Fruit fly (Drosophila melanogaster) whole organism, adult: Measurements from ENCODE around the gene CG31538.

ENCODE experiments used
- CG7045 ChIP-seq: fragments of 200-800 bp; sonication (Bioruptor generic); optimal IDR thresholded peaks from 2 replicates; lab custom pipeline; 2017; ENCODE audit warnings: missing biosample characterization, mild to moderate bottlenecking, missing genetic modification characterization
- Hr96 ChIP-seq: fragments of 200-800 bp; sonication (Bioruptor generic); optimal IDR thresholded peaks from 2 replicates; lab custom pipeline; 2016; ENCODE audit warnings: missing biosample characterization, missing genetic modification characterization

DNA sequence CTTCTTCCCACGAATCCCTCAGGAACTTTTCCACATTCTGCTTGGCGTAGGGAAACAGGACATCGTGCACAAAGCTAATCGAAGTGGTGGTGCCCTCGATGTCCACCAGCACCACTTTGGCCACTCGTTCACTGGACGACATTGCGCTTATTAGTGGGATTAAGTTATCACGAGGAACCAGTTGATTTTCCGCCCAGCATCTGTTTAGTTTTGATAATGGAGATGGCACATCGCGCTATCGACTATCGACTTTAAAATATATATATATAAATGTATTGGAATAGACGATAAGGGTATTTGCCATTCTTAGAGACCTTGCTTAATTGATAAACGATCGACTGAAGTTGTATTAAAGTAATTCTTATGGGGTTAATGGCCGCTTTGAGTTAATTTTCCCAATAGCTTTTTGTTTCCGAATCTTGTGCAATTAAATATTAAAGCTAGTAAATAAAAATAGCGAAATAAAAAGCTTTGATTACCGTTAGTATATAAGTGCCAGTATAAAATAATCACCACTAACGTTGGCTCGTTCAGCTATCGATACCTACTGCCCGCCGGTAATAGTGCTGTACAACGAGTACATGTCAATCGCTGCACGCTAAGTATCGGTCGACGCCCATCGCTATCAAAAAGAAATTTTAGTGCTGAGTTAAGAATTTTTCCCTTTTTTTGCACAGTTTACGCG lies 21.0 kb downstream of the CG31538 start, which contains the start of the genes Enoph and Hph:
- peak; percentile 74 for TF ChIP-seq CG7045 (GFP tag; lab: Kevin White, UChicago)
- TF ChIP-seq Hr96 (GFP tag; lab: Kevin White, UChicago) = peak; percentile 75
